Worm (Caenorhabditis elegans): Measurements from ENCODE around the gene fbxa-81.

ce11 chrX:14500422-14501058 lies 41.4 kb downstream of the fbxa-81 start:
- TF ChIP-seq pqm-1 (tag; optimal IDR thresholded peaks at IDR 0.05) (peak; percentile 17), nhr-11 (tag; optimal IDR thresholded peaks at IDR 0.05) (no peak), nhr-12 (tag; optimal IDR thresholded peaks at IDR 0.05) (no peak), ceh-9 (tag; optimal IDR thresholded peaks at IDR 0.05) (no peak), ama-1 (optimal IDR thresholded peaks at IDR 0.05) (no peak), lin-39 (tag; optimal IDR thresholded peaks at IDR 0.05) (no peak), nhr-28 (tag; optimal IDR thresholded peaks at IDR 0.05) (no peak), snpc-4 (tag; optimal IDR thresholded peaks at IDR 0.05) (no peak), pha-4 (tag; optimal IDR thresholded peaks at IDR 0.05) (peak; percentile 14), fkh-10 (GFP tag; optimal IDR thresholded peaks at IDR 0.05) (no peak), unc-39 (tag; optimal IDR thresholded peaks at IDR 0.05) (no peak), nhr-77 (tag; optimal IDR thresholded peaks at IDR 0.05) (no peak)

Data from whole organism, L3 larva.